Fruit fly (Drosophila melanogaster) whole organism, embryonic: ENCODE results near the gene CG44405.

Experiments
- Aef1 ChIP-seq: fragments of 200-800 bp; sonication (Bioruptor generic); IDR thresholded peaks from 3 replicates; pipeline ENCODE4 v1.3.6; 2022; ENCODE audit warnings: missing biosample characterization, missing genetic modification characterization
- Atf-2 ChIP-seq: fragments of 200-800 bp; sonication (Bioruptor generic); optimal IDR thresholded peaks from 2 replicates; lab custom pipeline; 2016; ENCODE audit warnings: missing biosample characterization, missing genetic modification characterization
- Bgb ChIP-seq: fragments of 200-800 bp; sonication (Bioruptor generic); IDR thresholded peaks from 2 replicates; pipeline ENCODE4 v1.3.6; 2022; ENCODE audit warnings: missing biosample characterization, missing genetic modification characterization; ENCODE audit not compliant: partially characterized antibody
- CG10274 ChIP-seq: fragments of 200-800 bp; sonication (Bioruptor generic); optimal IDR thresholded peaks from 3 replicates; lab custom pipeline; 2017; ENCODE audit warnings: missing biosample characterization, mild to moderate bottlenecking, missing genetic modification characterization
- CG10543 ChIP-seq: fragments of 200-800 bp; sonication (Bioruptor generic); optimal IDR thresholded peaks from 3 replicates; lab custom pipeline; 2017; ENCODE audit warnings: missing biosample characterization, mild to moderate bottlenecking, missing genetic modification characterization, moderate library complexity
- CG12104 ChIP-seq: fragments of 200-800 bp; sonication (Bioruptor generic); optimal IDR thresholded peaks from 3 replicates; lab custom pipeline; 2016; ENCODE audit warnings: missing biosample characterization, missing genetic modification characterization
- CG12155 ChIP-seq: fragments of 200-800 bp; sonication (Bioruptor generic); optimal IDR thresholded peaks from 3 replicates; lab custom pipeline; 2016; ENCODE audit warnings: missing biosample characterization, missing genetic modification characterization
- CG14441 ChIP-seq: fragments of 200-800 bp; sonication (Bioruptor generic); IDR thresholded peaks from 2 replicates; pipeline ENCODE4 v1.3.6; 2022; ENCODE audit warnings: missing biosample characterization, missing genetic modification characterization
- CG14965 ChIP-seq: fragments of 200-800 bp; sonication (Bioruptor generic); optimal IDR thresholded peaks from 2 replicates; lab custom pipeline; 2016; ENCODE audit warnings: missing biosample characterization, missing genetic modification characterization, borderline replicate concordance
- CG15696 ChIP-seq: fragments of 200-800 bp; sonication (Bioruptor generic); optimal IDR thresholded peaks from 2 replicates; lab custom pipeline; 2019; ENCODE audit warnings: missing biosample characterization, mild to moderate bottlenecking, missing genetic modification characterization, moderate library complexity
- CG16863 ChIP-seq: fragments of 200-800 bp; sonication (Bioruptor generic); optimal IDR thresholded peaks from 3 replicates; lab custom pipeline; 2016; ENCODE audit warnings: missing biosample characterization, missing genetic modification characterization
- CG17568 ChIP-seq: fragments of 200-800 bp; sonication (Bioruptor generic); optimal IDR thresholded peaks from 2 replicates; lab custom pipeline; 2018; ENCODE audit warnings: missing biosample characterization, mild to moderate bottlenecking, missing genetic modification characterization, moderate library complexity
- CG17612 ChIP-seq: fragments of 200-800 bp; sonication (Bioruptor generic); IDR thresholded peaks from 2 replicates; pipeline ENCODE4 v1.3.6; 2022; ENCODE audit warnings: missing biosample characterization, missing genetic modification characterization
- CG2199 ChIP-seq: fragments of 200-800 bp; sonication (Bioruptor generic); IDR thresholded peaks from 3 replicates; pipeline ENCODE4 v1.3.6; 2022; ENCODE audit warnings: missing biosample characterization, missing genetic modification characterization
- CG31441 ChIP-seq: fragments of 200-800 bp; sonication (Bioruptor generic); IDR thresholded peaks from 2 replicates; pipeline ENCODE4 v1.3.6; 2022; ENCODE audit warnings: missing biosample characterization, missing genetic modification characterization
- CG3726 ChIP-seq: fragments of 200-800 bp; sonication (Bioruptor generic); IDR thresholded peaks from 3 replicates; pipeline ENCODE4, ENCODE4 v1.3.6; 2022; ENCODE audit warnings: missing biosample characterization, missing genetic modification characterization
- CG3847 ChIP-seq: fragments of 200-800 bp; sonication (Bioruptor generic); IDR thresholded peaks from 2 replicates; pipeline ENCODE4 v1.3.6; 2022; ENCODE audit warnings: missing biosample characterization, missing genetic modification characterization
- CG4282 ChIP-seq: fragments of 200-800 bp; sonication (Bioruptor generic); optimal IDR thresholded peaks from 2 replicates; lab custom pipeline; 2016; ENCODE audit warnings: missing biosample characterization, missing genetic modification characterization
- CG4730 ChIP-seq: fragments of 200-800 bp; sonication (Bioruptor generic); IDR thresholded peaks from 2 replicates; pipeline ENCODE4 v1.3.6; 2022; ENCODE audit warnings: missing biosample characterization, missing genetic modification characterization
- CG6175 ChIP-seq: fragments of 200-800 bp; sonication (Bioruptor generic); IDR thresholded peaks from 3 replicates; pipeline ENCODE4 v1.3.6; 2022; ENCODE audit warnings: missing biosample characterization, missing genetic modification characterization
- CG9727 ChIP-seq: fragments of 200-800 bp; sonication (Bioruptor generic); optimal IDR thresholded peaks from 3 replicates; lab custom pipeline; 2017; ENCODE audit warnings: missing biosample characterization, mild to moderate bottlenecking, missing genetic modification characterization
- CG9932 ChIP-seq: fragments of 200-800 bp; sonication (Bioruptor generic); IDR thresholded peaks from 2 replicates; pipeline ENCODE4 v1.3.6; 2022; ENCODE audit warnings: missing biosample characterization, missing genetic modification characterization
- CkIIα-i1 ChIP-seq: fragments of 200-800 bp; sonication (Bioruptor generic); IDR thresholded peaks from 2 replicates; pipeline ENCODE4 v1.3.6; 2022; ENCODE audit warnings: missing biosample characterization, missing genetic modification characterization
- Dll ChIP-seq: fragments of 200-800 bp; sonication (Bioruptor generic); IDR thresholded peaks from 4 replicates; pipeline ENCODE4 v1.3.6; 2022; ENCODE audit warnings: missing biosample characterization, missing genetic modification characterization; ENCODE audit not compliant: partially characterized antibody
- Ets65A ChIP-seq: fragments of 200-800 bp; sonication (Bioruptor generic); peaks from one replicate; lab custom pipeline; 2016; ENCODE audit warnings: missing biosample characterization, missing genetic modification characterization
- HHEX ChIP-seq: fragments of 200-800 bp; sonication (Bioruptor generic); optimal IDR thresholded peaks from 3 replicates; lab custom pipeline; 2017; ENCODE audit warnings: missing biosample characterization, mild to moderate bottlenecking, missing genetic modification characterization, missing genetic modification reagents
- Hey ChIP-seq: fragments of 200-800 bp; sonication (Bioruptor generic); optimal IDR thresholded peaks from 3 replicates; lab custom pipeline; 2018; ENCODE audit warnings: missing biosample characterization, mild to moderate bottlenecking, missing genetic modification characterization
- HmgZ ChIP-seq: fragments of 200-800 bp; sonication (Bioruptor generic); optimal IDR thresholded peaks from 2 replicates; lab custom pipeline; 2018; ENCODE audit warnings: missing biosample characterization, mild to moderate bottlenecking, missing genetic modification characterization
- Hr39 ChIP-seq: fragments of >200 bp; optimal IDR thresholded peaks from 2 replicates; lab custom pipeline; 2017
- Mad ChIP-seq: fragments of 200-800 bp; sonication (Bioruptor generic); optimal IDR thresholded peaks from 2 replicates; lab custom pipeline; 2016; ENCODE audit warnings: missing biosample characterization, missing genetic modification characterization
- Nf-YB ChIP-seq: fragments of 200-800 bp; sonication (Bioruptor generic); optimal IDR thresholded peaks from 3 replicates; lab custom pipeline; 2019; ENCODE audit warnings: missing biosample characterization, mild to moderate bottlenecking, missing genetic modification characterization, moderate library complexity
- Oaz ChIP-seq: fragments of 200-800 bp; sonication (Bioruptor generic); IDR thresholded peaks from 2 replicates; pipeline ENCODE4 v1.3.6; 2022; ENCODE audit warnings: missing biosample characterization, missing genetic modification characterization
- Oli ChIP-seq: fragments of 200-800 bp; sonication (Bioruptor generic); optimal IDR thresholded peaks from 2 replicates; lab custom pipeline; 2018; ENCODE audit warnings: missing biosample characterization, mild to moderate bottlenecking, missing genetic modification characterization, moderate library complexity
- Sry-β ChIP-seq: fragments of 200-800 bp; sonication (Bioruptor generic); optimal IDR thresholded peaks from 2 replicates; lab custom pipeline; 2018; ENCODE audit warnings: missing biosample characterization, mild to moderate bottlenecking, missing genetic modification characterization, moderate library complexity
- ato ChIP-seq: fragments of 200-800 bp; sonication (Bioruptor generic); IDR thresholded peaks from 2 replicates; pipeline ENCODE4 v1.3.6; 2022; ENCODE audit warnings: missing biosample characterization, missing genetic modification characterization; ENCODE audit not compliant: partially characterized antibody
- cato ChIP-seq: fragments of 200-800 bp; sonication (Bioruptor generic); optimal IDR thresholded peaks from 2 replicates; lab custom pipeline; 2016; ENCODE audit warnings: missing biosample characterization, missing genetic modification characterization, borderline replicate concordance
- cg ChIP-seq: fragments of 200-800 bp; sonication (Bioruptor generic); optimal IDR thresholded peaks from 3 replicates; lab custom pipeline; 2019; ENCODE audit warnings: missing biosample characterization, mild to moderate bottlenecking, missing genetic modification characterization, moderate library complexity
- chif ChIP-seq, 2 experiments: fragments of 200-800 bp; sonication (Bioruptor generic); optimal IDR thresholded peaks; 3 replicates each; lab custom pipeline; 2016; ENCODE audit warnings: missing biosample characterization in 2 of 2, missing genetic modification characterization in 2 of 2
- crp ChIP-seq, 2 experiments: fragments of 200-800 bp; sonication (Bioruptor generic); optimal IDR thresholded peaks; 2 replicates in 1 of 2; 3 replicates in 1 of 2; lab custom pipeline; 2017; ENCODE audit warnings: missing biosample characterization in 2 of 2, missing genetic modification characterization in 2 of 2, mild to moderate bottlenecking in 1 of 2, moderate library complexity in 1 of 2
- hb ChIP-seq: fragments of 200-800 bp; sonication (Bioruptor generic); IDR thresholded peaks from 3 replicates; pipeline ENCODE4 v1.3.6; 2022; ENCODE audit warnings: missing biosample characterization, missing genetic modification characterization; ENCODE audit not compliant: partially characterized antibody
- hkb ChIP-seq, 2 experiments: fragments of 200-800 bp in 1 of 2; fragments of >200 bp in 1 of 2; sonication (Bioruptor generic) in 1 of 2; IDR thresholded peaks in 1 of 2; optimal IDR thresholded peaks in 1 of 2; 2 replicates each; pipeline versions ENCODE4 v1.3.6 to Lab custom; 2017 to 2022; ENCODE audit warnings: missing biosample characterization in 1 of 2, missing genetic modification characterization in 1 of 2
- lab ChIP-seq: fragments of 200-800 bp; sonication (Bioruptor generic); optimal IDR thresholded peaks from 3 replicates; lab custom pipeline; 2017; ENCODE audit warnings: missing biosample characterization, missing genetic modification characterization, mild to moderate bottlenecking, moderate library complexity, missing genetic modification reagents
- mirr ChIP-seq: fragments of 200-800 bp; sonication (Bioruptor generic); optimal IDR thresholded peaks from 3 replicates; lab custom pipeline; 2018; ENCODE audit warnings: missing biosample characterization, mild to moderate bottlenecking, missing genetic modification characterization
- nmo ChIP-seq: fragments of 200-800 bp; sonication (Bioruptor generic); optimal IDR thresholded peaks from 2 replicates; lab custom pipeline; 2018; ENCODE audit warnings: missing biosample characterization, mild to moderate bottlenecking, missing genetic modification characterization, moderate library complexity
- oc ChIP-seq: fragments of 200-800 bp; sonication (Bioruptor generic); optimal IDR thresholded peaks from 2 replicates; lab custom pipeline; 2018; ENCODE audit warnings: missing biosample characterization, mild to moderate bottlenecking, missing genetic modification characterization, moderate library complexity
- schlank ChIP-seq: fragments of 200-800 bp; sonication (Bioruptor generic); optimal IDR thresholded peaks from 2 replicates; lab custom pipeline; 2018; ENCODE audit warnings: missing biosample characterization, mild to moderate bottlenecking, missing genetic modification characterization
- tll ChIP-seq, 2 experiments: fragments of 200-800 bp in 1 of 2; fragments of >200 bp in 1 of 2; sonication (Bioruptor generic) in 1 of 2; optimal IDR thresholded peaks; 2 replicates each; lab custom pipeline; 2017 to 2019; ENCODE audit warnings: missing biosample characterization in 2 of 2, missing genetic modification characterization in 2 of 2, mild to moderate bottlenecking in 1 of 2, moderate library complexity in 1 of 2
- tx ChIP-seq: fragments of 200-800 bp; sonication (Bioruptor generic); optimal IDR thresholded peaks from 2 replicates; lab custom pipeline; 2016; ENCODE audit warnings: missing biosample characterization, missing genetic modification characterization
- vnd ChIP-seq: fragments of 200-800 bp; sonication (Bioruptor generic); IDR thresholded peaks from 3 replicates; pipeline ENCODE4 v1.3.6; 2022; ENCODE audit warnings: missing biosample characterization, missing genetic modification characterization; ENCODE audit not compliant: partially characterized antibody

CG44405 gene

DNA sequence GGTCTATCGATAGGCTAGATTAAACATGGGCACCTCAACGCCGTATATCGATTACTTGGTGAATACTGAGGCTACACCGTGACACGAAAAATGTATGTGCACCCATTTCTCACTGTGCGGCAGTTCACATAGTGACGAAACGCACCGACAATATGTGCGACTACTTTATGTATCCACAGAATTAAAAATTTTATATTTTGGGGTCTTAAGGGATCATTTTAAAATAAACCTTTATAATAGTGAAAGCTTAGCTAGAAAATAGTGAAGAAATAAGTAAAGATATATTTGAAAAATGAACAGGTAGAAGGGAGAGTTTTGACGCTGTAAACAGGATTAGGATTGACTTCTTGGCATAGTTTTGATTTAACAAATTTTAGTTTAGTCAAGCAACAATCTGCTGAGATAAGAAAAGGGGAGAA lies 13.0 kb downstream of the CG44405 start, which contains the start of gene mRpL4 (continued):
- TF ChIP-seq Dll = peak; percentile 99
- no peak for TF ChIP-seq Hey (tag; lab: Kevin White, UChicago)
- peak; percentile 98 for TF ChIP-seq vnd
- TF ChIP-seq hb = peak; percentile 99
- TF ChIP-seq CG16863 = peak; percentile 57
- peak; percentile 11 for TF ChIP-seq HHEX
- no peak for TF ChIP-seq Ets65A (GFP tag; lab: Kevin White, UChicago)
- TF ChIP-seq chif (GFP tag; optimal IDR thresholded peaks at IDR 0.05; lab: Kevin White, UChicago) = peak; percentile 51 to 73
- TF ChIP-seq CG4282 (GFP tag; lab: Kevin White, UChicago) = peak; percentile 82
- peak; percentile 31; the same call in 1 of the 2 replicates for TF ChIP-seq CG17612 (GFP tag; lab: Robert Waterston, UW)
- no peak for TF ChIP-seq CG17568
- peak; percentile 17 for TF ChIP-seq Oli (tag; lab: Kevin White, UChicago)
- peak in 1 of 2 experiments; percentile 31 for TF ChIP-seq crp (GFP tag; optimal IDR thresholded peaks at IDR 0.05; lab: Kevin White, UChicago)
- no peak for TF ChIP-seq CG12104 (GFP tag; lab: Kevin White, UChicago)
- TF ChIP-seq hkb (optimal IDR thresholded peaks at IDR 0.05; lab: Kevin White, UChicago) = no peak
- peak; percentile 35; the same call in 1 of the 2 replicates for TF ChIP-seq hkb (GFP tag; IDR thresholded peaks at IDR 0.05; lab: Robert Waterston, UW)
- TF ChIP-seq CG3847 = peak; percentile 66
- peak; percentile 64 for TF ChIP-seq CG14441 (GFP tag; lab: Robert Waterston, UW)
- peak; percentile 67 for TF ChIP-seq nmo (GFP tag; lab: Kevin White, UChicago)
- peak; percentile 47; the same call in 1 of the 2 replicates for TF ChIP-seq CG4730 (GFP tag; lab: Robert Waterston, UW)
- TF ChIP-seq CG15696 (tag; lab: Kevin White, UChicago) = peak; percentile 47
- peak; percentile 81 for TF ChIP-seq HmgZ
- TF ChIP-seq Atf-2 = peak; percentile 40
- TF ChIP-seq CG14965 = no peak
- peak; percentile 76 for TF ChIP-seq tx (GFP tag; lab: Kevin White, UChicago)
- peak; percentile 33 for TF ChIP-seq oc
- TF ChIP-seq Nf-YB (GFP tag; lab: Kevin White, UChicago) = peak; percentile 6
- TF ChIP-seq CG3726 (GFP tag; lab: Robert Waterston, UW) = no peak
- TF ChIP-seq tll (GFP tag; optimal IDR thresholded peaks at IDR 0.05; lab: Kevin White, UChicago) = peak in 1 of 2 experiments; percentile 13
- TF ChIP-seq CkIIα-i1 (GFP tag; lab: Robert Waterston, UW) = no peak
- peak; percentile 71 for TF ChIP-seq CG12155 (GFP tag; lab: Kevin White, UChicago)
- TF ChIP-seq Oaz (GFP tag; lab: Robert Waterston, UW) = peak; percentile 58
- TF ChIP-seq CG10543 (GFP tag; lab: Kevin White, UChicago) = peak; percentile 25
- TF ChIP-seq Hr39 (lab: Kevin White, UChicago) = no peak
- TF ChIP-seq CG9727 = peak; percentile 51
- peak; percentile 87 for TF ChIP-seq CG2199 (GFP tag; lab: Robert Waterston, UW)
- peak; percentile 99 for TF ChIP-seq Bgb (GFP tag; lab: Robert Waterston, UW)
- TF ChIP-seq CG10274 (GFP tag; lab: Kevin White, UChicago) = no peak
- TF ChIP-seq Aef1 (GFP tag; lab: Robert Waterston, UW) = peak; percentile 57; the same call in 2 of the 3 replicates
- no peak for TF ChIP-seq CG31441 (GFP tag; lab: Robert Waterston, UW)
- peak; percentile 99 for TF ChIP-seq ato (GFP tag; lab: Robert Waterston, UW)
- peak; percentile 5 for TF ChIP-seq schlank (tag; lab: Kevin White, UChicago)
- TF ChIP-seq Mad (GFP tag; lab: Kevin White, UChicago) = no peak
- no peak for TF ChIP-seq mirr
- TF ChIP-seq Sry-β (GFP tag; lab: Kevin White, UChicago) = peak; percentile 49
- TF ChIP-seq cg (GFP tag; lab: Kevin White, UChicago) = no peak
- TF ChIP-seq lab = no peak
- peak; percentile 50 for TF ChIP-seq cato
- TF ChIP-seq CG9932 (GFP tag; lab: Robert Waterston, UW) = peak; percentile 87
- TF ChIP-seq CG6175 (GFP tag; lab: Robert Waterston, UW) = 0 out of 3 replicates have a peak, but pooled peaks have one; percentile 29
